Worm (Caenorhabditis elegans) whole organism, L2 larva: ENCODE measurements around the gene T24C12.1.

ENCODE experiments used
- C34F6.9 ChIP-seq: fragments of 150-350 bp; optimal IDR thresholded peaks from 2 replicates; lab custom pipeline; 2014; ENCODE audit warnings: missing biosample characterization, missing genetic modification characterization
- F13H6.1 ChIP-seq: sonication (generic microtip); optimal IDR thresholded peaks from 2 replicates; lab custom pipeline; 2016; ENCODE audit warnings: missing genetic modification characterization, missing compliant biosample characterization
- R02D3.7 ChIP-seq: fragments of 150-350 bp; optimal IDR thresholded peaks from 2 replicates; lab custom pipeline; 2014; ENCODE audit warnings: missing biosample characterization, missing genetic modification characterization
- Y55F3AM.14 ChIP-seq: fragments of 200-800 bp; sonication (Bioruptor generic); optimal IDR thresholded peaks from 2 replicates; lab custom pipeline; 2018; ENCODE audit warnings: mild to moderate bottlenecking, missing genetic modification characterization, missing compliant biosample characterization
- ZK546.5 ChIP-seq: sonication (generic microtip); optimal IDR thresholded peaks from 2 replicates; lab custom pipeline; 2017; ENCODE audit warnings: missing biosample characterization, missing genetic modification characterization
- alr-1 ChIP-seq: fragments of 150-350 bp; optimal IDR thresholded peaks from 2 replicates; lab custom pipeline; 2014; ENCODE audit warnings: missing biosample characterization, missing genetic modification characterization
- aly-2 ChIP-seq: fragments of 150-350 bp; optimal IDR thresholded peaks from 2 replicates; lab custom pipeline; 2014; ENCODE audit warnings: missing biosample characterization, missing genetic modification characterization
- ama-1 ChIP-seq: fragments of 150-350 bp; optimal IDR thresholded peaks from 2 replicates; lab custom pipeline; 2018; ENCODE audit warnings: inconsistent platforms
- blmp-1 ChIP-seq: sonication (generic microtip); optimal IDR thresholded peaks from 2 replicates; lab custom pipeline; 2017; ENCODE audit warnings: missing genetic modification characterization, mild to moderate bottlenecking, missing compliant biosample characterization, antibody characterized with exemption, moderate library complexity; ENCODE audit not compliant: insufficient read depth
- ceh-16 ChIP-seq: fragments of 150-350 bp; optimal IDR thresholded peaks from 2 replicates; lab custom pipeline; 2014; ENCODE audit warnings: missing biosample characterization, missing genetic modification characterization
- ceh-82 ChIP-seq: fragments of 150-350 bp; optimal IDR thresholded peaks from 2 replicates; lab custom pipeline; 2014; ENCODE audit warnings: missing biosample characterization, missing genetic modification characterization
- crh-2 ChIP-seq: sonication (generic microtip); optimal IDR thresholded peaks from 2 replicates; lab custom pipeline; 2017; ENCODE audit warnings: missing biosample characterization, missing genetic modification characterization
- dmd-4 ChIP-seq: sonication (generic microtip); optimal IDR thresholded peaks from 2 replicates; lab custom pipeline; 2017; ENCODE audit warnings: missing biosample characterization, missing genetic modification characterization
- egl-27 ChIP-seq: sonication (generic microtip); optimal IDR thresholded peaks from 3 replicates; lab custom pipeline; 2017; ENCODE audit warnings: missing biosample characterization, missing genetic modification reagents, missing genetic modification characterization
- elt-1 ChIP-seq: fragments of 150-350 bp; optimal IDR thresholded peaks from 2 replicates; lab custom pipeline; 2014; ENCODE audit warnings: missing biosample characterization, missing genetic modification characterization
- elt-3 ChIP-seq: sonication (generic microtip); optimal IDR thresholded peaks from 2 replicates; lab custom pipeline; 2017; ENCODE audit warnings: missing biosample characterization, missing genetic modification characterization
- fos-1 ChIP-seq: fragments of 150-350 bp; optimal IDR thresholded peaks from 2 replicates; lab custom pipeline; 2014; ENCODE audit warnings: missing biosample characterization, missing genetic modification characterization
- gmeb-1 ChIP-seq: fragments of 150-350 bp; optimal IDR thresholded peaks from 2 replicates; lab custom pipeline; 2014; ENCODE audit warnings: missing biosample characterization, missing genetic modification characterization
- lin-11 ChIP-seq: fragments of 150-350 bp; sonication (generic microtip); optimal IDR thresholded peaks from 2 replicates; lab custom pipeline; 2014; ENCODE audit warnings: missing biosample characterization, missing genetic modification characterization, inconsistent platforms, mixed read lengths
- lin-13 ChIP-seq: fragments of 150-350 bp; optimal IDR thresholded peaks from 2 replicates; lab custom pipeline; 2014; ENCODE audit warnings: missing biosample characterization, missing genetic modification reagents, missing genetic modification characterization
- lin-39 ChIP-seq: fragments of 150-350 bp; optimal IDR thresholded peaks from 2 replicates; lab custom pipeline; 2014; ENCODE audit warnings: missing biosample characterization, missing genetic modification reagents, missing genetic modification characterization
- lsy-2 ChIP-seq, 2 experiments: fragments of 150-350 bp in 1 of 2; sonication (generic microtip) in 1 of 2; optimal IDR thresholded peaks; 2 replicates each; lab custom pipeline; 2014 to 2017; ENCODE audit warnings: missing biosample characterization in 2 of 2, missing genetic modification characterization in 2 of 2
- mab-5 ChIP-seq: fragments of 150-350 bp; optimal IDR thresholded peaks from 2 replicates; lab custom pipeline; 2014; ENCODE audit warnings: missing biosample characterization, missing genetic modification characterization
- mbf-1 ChIP-seq: sonication (generic microtip); optimal IDR thresholded peaks from 2 replicates; lab custom pipeline; 2017; ENCODE audit warnings: missing biosample characterization, missing genetic modification characterization
- mdl-1 ChIP-seq, 2 experiments: fragments of 150-350 bp in 1 of 2; sonication (generic microtip) in 1 of 2; optimal IDR thresholded peaks; 2 replicates each; lab custom pipeline; 2017; ENCODE audit warnings: missing biosample characterization in 2 of 2, missing genetic modification characterization in 2 of 2
- nhr-10 ChIP-seq: sonication (generic microtip); optimal IDR thresholded peaks from 2 replicates; lab custom pipeline; 2017; ENCODE audit warnings: missing biosample characterization, missing genetic modification characterization
- nhr-11 ChIP-seq: fragments of 150-350 bp; optimal IDR thresholded peaks from 2 replicates; lab custom pipeline; 2014; ENCODE audit warnings: missing biosample characterization, missing genetic modification characterization
- nhr-12 ChIP-seq: fragments of 150-350 bp; optimal IDR thresholded peaks from 2 replicates; lab custom pipeline; 2014; ENCODE audit warnings: missing biosample characterization, missing genetic modification characterization
- nhr-129 ChIP-seq: fragments of 150-350 bp; optimal IDR thresholded peaks from 2 replicates; lab custom pipeline; 2014; ENCODE audit warnings: missing biosample characterization, missing genetic modification characterization
- nhr-21 ChIP-seq: fragments of 150-350 bp; optimal IDR thresholded peaks from 2 replicates; lab custom pipeline; 2014; ENCODE audit warnings: missing biosample characterization, missing genetic modification characterization
- nhr-23 ChIP-seq: fragments of 150-350 bp; optimal IDR thresholded peaks from 2 replicates; lab custom pipeline; 2014; ENCODE audit warnings: missing biosample characterization, missing genetic modification reagents, missing genetic modification characterization
- nhr-237 ChIP-seq: fragments of 150-350 bp; optimal IDR thresholded peaks from 2 replicates; lab custom pipeline; 2014; ENCODE audit warnings: missing biosample characterization, missing genetic modification characterization
- nhr-25 ChIP-seq: fragments of 150-350 bp; sonication (generic microtip); optimal IDR thresholded peaks from 3 replicates; lab custom pipeline; 2014; ENCODE audit warnings: missing biosample characterization, missing genetic modification characterization
- nhr-6 ChIP-seq: fragments of 150-350 bp; optimal IDR thresholded peaks from 2 replicates; lab custom pipeline; 2014; ENCODE audit warnings: missing biosample characterization, missing genetic modification characterization
- nhr-77 ChIP-seq: fragments of 150-350 bp; optimal IDR thresholded peaks from 2 replicates; lab custom pipeline; 2014; ENCODE audit warnings: missing biosample characterization, missing genetic modification characterization
- peb-1 ChIP-seq: fragments of 150-350 bp; optimal IDR thresholded peaks from 2 replicates; lab custom pipeline; 2014; ENCODE audit warnings: missing biosample characterization, missing genetic modification characterization
- sem-4 ChIP-seq: fragments of 150-350 bp; optimal IDR thresholded peaks from 2 replicates; lab custom pipeline; 2014; ENCODE audit warnings: missing biosample characterization, missing genetic modification reagents, missing genetic modification characterization
- skn-1 ChIP-seq: sonication (generic microtip); optimal IDR thresholded peaks from 2 replicates; lab custom pipeline; 2017; ENCODE audit warnings: missing biosample characterization, missing genetic modification characterization
- sma-3 ChIP-seq: sonication (generic microtip); optimal IDR thresholded peaks from 2 replicates; lab custom pipeline; 2016; ENCODE audit warnings: missing genetic modification reagents, missing genetic modification characterization, missing compliant biosample characterization
- sma-9 ChIP-seq, 2 experiments: fragments of 150-350 bp in 1 of 2; sonication (generic microtip) in 1 of 2; optimal IDR thresholded peaks; 2 replicates each; lab custom pipeline; 2014 to 2016; ENCODE audit warnings: missing genetic modification characterization in 2 of 2, mild to moderate bottlenecking in 1 of 2, missing biosample characterization in 1 of 2, missing compliant biosample characterization in 1 of 2, missing genetic modification reagents in 1 of 2, moderate library complexity in 1 of 2
- snpc-4 ChIP-seq: fragments of 150-350 bp; optimal IDR thresholded peaks from 2 replicates; lab custom pipeline; 2014; ENCODE audit warnings: missing biosample characterization, missing genetic modification characterization
- unc-39 ChIP-seq: fragments of 150-350 bp; optimal IDR thresholded peaks from 2 replicates; lab custom pipeline; 2014; ENCODE audit warnings: missing biosample characterization, missing genetic modification characterization
- unc-55 ChIP-seq: fragments of 150-350 bp; sonication (generic microtip); optimal IDR thresholded peaks from 3 replicates; lab custom pipeline; 2014; ENCODE audit warnings: missing biosample characterization, missing genetic modification reagents, missing genetic modification characterization
- unc-62 ChIP-seq: fragments of 150-350 bp; optimal IDR thresholded peaks from 2 replicates; lab custom pipeline; 2014; ENCODE audit warnings: missing biosample characterization, missing genetic modification reagents, missing genetic modification characterization
- zag-1 ChIP-seq: fragments of 150-350 bp; optimal IDR thresholded peaks from 2 replicates; lab custom pipeline; 2014; ENCODE audit warnings: missing biosample characterization, missing genetic modification characterization
- ztf-1 ChIP-seq: fragments of 200-800 bp; sonication (Bioruptor generic); conservative IDR thresholded peaks from 2 replicates; pipeline ENCODE4 v1.3.6; 2022; ENCODE audit warnings: missing genetic modification characterization, missing compliant biosample characterization
- ztf-11 ChIP-seq: sonication (generic microtip); optimal IDR thresholded peaks from 2 replicates; lab custom pipeline; 2017; ENCODE audit warnings: missing biosample characterization, missing genetic modification characterization
- ztf-4 ChIP-seq: fragments of 150-350 bp; optimal IDR thresholded peaks from 2 replicates; lab custom pipeline; 2014; ENCODE audit warnings: missing biosample characterization, missing genetic modification characterization

T24C12.1 gene

DNA sequence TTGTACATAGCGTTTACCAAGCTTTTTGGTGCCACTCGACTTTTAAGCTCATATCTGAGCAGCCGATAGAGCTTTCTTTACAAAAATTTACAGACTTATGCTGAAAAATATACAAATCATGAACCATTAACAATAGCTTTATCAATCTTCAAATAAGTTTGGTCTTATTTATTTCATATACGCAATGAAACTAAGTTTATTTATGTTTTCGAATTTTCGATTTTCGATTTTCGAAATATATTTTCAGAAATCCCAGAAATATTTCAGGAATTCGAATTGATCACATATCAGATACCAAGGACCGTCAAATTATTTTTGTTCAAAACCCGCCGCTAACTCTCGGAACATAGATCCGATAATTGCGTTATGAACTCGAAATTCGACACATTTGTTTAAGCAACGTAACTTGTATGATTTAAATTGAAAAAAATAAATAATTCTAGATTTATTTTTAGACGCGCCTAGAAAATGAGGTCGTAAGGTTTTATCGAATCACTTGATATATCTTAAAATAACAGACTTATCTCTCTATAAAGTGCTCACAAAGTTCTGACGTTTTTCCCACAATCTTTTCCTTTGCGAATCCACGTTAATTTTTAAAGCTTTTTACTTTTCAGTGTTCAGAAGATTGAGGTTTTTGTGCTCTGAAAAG is 42.0 kb downstream of the T24C12.1 start:
- TF ChIP-seq dmd-4 (tag; lab: Kevin White, UChicago) (no peak), R02D3.7 (tag; lab: Kevin White, UChicago) (no peak), ama-1 (lab: Kevin White, UChicago) (no peak), lin-11 (tag; lab: Kevin White, UChicago) (no peak), nhr-25 (tag; lab: Kevin White, UChicago) (no peak), nhr-237 (tag; lab: Kevin White, UChicago) (peak; percentile 1), nhr-129 (tag; lab: Kevin White, UChicago) (no peak), alr-1 (tag; lab: Kevin White, UChicago) (no peak)

DNA sequence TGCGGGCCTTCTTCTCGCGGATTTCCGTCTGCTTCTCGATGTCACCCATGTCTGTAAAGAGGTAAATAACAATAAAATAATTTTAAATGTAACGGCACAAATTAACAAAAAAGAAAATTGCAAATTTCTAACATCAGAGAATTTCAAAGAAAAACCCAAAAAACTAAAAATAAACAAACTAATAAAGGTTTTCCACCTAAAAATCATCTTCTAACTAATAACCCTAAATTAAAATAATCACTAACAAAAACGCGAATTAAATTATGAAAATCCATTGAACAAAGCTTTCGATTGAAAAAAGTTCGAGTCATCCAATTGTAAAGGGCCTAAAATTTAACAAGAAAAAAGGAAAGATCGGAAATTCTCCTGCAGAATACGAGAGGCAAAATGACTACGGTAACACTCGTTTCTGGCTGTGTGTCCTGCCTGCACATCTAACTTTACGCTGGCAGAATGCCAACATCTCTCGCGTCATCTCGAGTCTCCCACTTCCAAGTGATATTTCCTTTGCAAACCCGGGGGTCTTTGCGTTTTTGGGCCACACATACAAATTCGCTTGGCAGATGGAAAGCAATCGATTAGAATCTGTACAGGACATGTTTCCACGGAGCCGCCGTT is 43.4 kb downstream of the T24C12.1 start, which contains the start of gene rpl-11.2:
rpl-11.2 (minus strand) TSS at position 51 of the 618 bp plus-strand sequence.
- peak; percentile 99 for TF ChIP-seq crh-2 (tag; lab: Kevin White, UChicago)
- TF ChIP-seq ceh-82 (tag; lab: Kevin White, UChicago), result peak; percentile 86
- no peak for TF ChIP-seq elt-1 (tag; lab: Kevin White, UChicago)
- TF ChIP-seq unc-62 (GFP tag; lab: Kevin White, UChicago), result peak; percentile 67
- peak; percentile 99 for TF ChIP-seq sem-4 (tag; lab: Kevin White, UChicago)
- TF ChIP-seq F13H6.1, result peak; percentile 97
- peak; percentile 83 for TF ChIP-seq skn-1
- peak; percentile 87 for TF ChIP-seq egl-27 (tag; lab: Kevin White, UChicago)
- peak; percentile 94 for TF ChIP-seq ztf-4 (tag; lab: Kevin White, UChicago)
- TF ChIP-seq nhr-237 (tag; lab: Kevin White, UChicago), result peak; percentile 77
- peak; percentile 94 for TF ChIP-seq mab-5 (tag; lab: Kevin White, UChicago)
- TF ChIP-seq dmd-4 (tag; lab: Kevin White, UChicago), result no peak
- peak; percentile 97 for TF ChIP-seq fos-1 (tag; lab: Kevin White, UChicago)
- TF ChIP-seq mdl-1 (tag; optimal IDR thresholded peaks at IDR 0.05; lab: Kevin White, UChicago), result peak; percentile 62 to 77
- TF ChIP-seq peb-1 (tag; lab: Kevin White, UChicago), result peak; percentile 90
- no peak for TF ChIP-seq elt-3
- TF ChIP-seq ztf-11 (tag; lab: Kevin White, UChicago), result peak; percentile 47
- TF ChIP-seq C34F6.9 (tag; lab: Kevin White, UChicago), result peak; percentile 99
- TF ChIP-seq nhr-129 (tag; lab: Kevin White, UChicago), result peak; percentile 99
- TF ChIP-seq nhr-23 (tag; lab: Kevin White, UChicago), result no peak
- TF ChIP-seq unc-39 (tag; lab: Kevin White, UChicago), result no peak
- TF ChIP-seq lin-11 (tag; lab: Kevin White, UChicago), result peak; percentile 99
- peak; percentile 89 for TF ChIP-seq zag-1 (tag; lab: Kevin White, UChicago)
- peak; percentile 84 for TF ChIP-seq ama-1 (lab: Kevin White, UChicago)
- peak; percentile 98 for TF ChIP-seq sma-3 (GFP tag; lab: Kevin White, UChicago)
- TF ChIP-seq mbf-1 (tag; lab: Kevin White, UChicago), result no peak
- TF ChIP-seq lin-39 (tag; lab: Kevin White, UChicago), result no peak
- TF ChIP-seq nhr-21 (tag; lab: Kevin White, UChicago), result peak; percentile 98
- TF ChIP-seq alr-1 (tag; lab: Kevin White, UChicago), result no peak
- peak; percentile 97 for TF ChIP-seq lin-13 (GFP tag; lab: Kevin White, UChicago)
- peak; percentile 99 to 100 for TF ChIP-seq lsy-2 (tag; optimal IDR thresholded peaks at IDR 0.05; lab: Kevin White, UChicago)
- TF ChIP-seq nhr-11 (tag; lab: Kevin White, UChicago), result no peak
- TF ChIP-seq gmeb-1 (tag; lab: Kevin White, UChicago), result peak; percentile 91
- TF ChIP-seq nhr-12, result no peak
- peak; percentile 89 for TF ChIP-seq snpc-4 (tag; lab: Kevin White, UChicago)
- peak; percentile 84 for TF ChIP-seq nhr-10 (tag; lab: Kevin White, UChicago)
- no peak for TF ChIP-seq aly-2 (tag; lab: Kevin White, UChicago)
- TF ChIP-seq nhr-77 (tag; lab: Kevin White, UChicago), result peak; percentile 88
- peak; percentile 97 for TF ChIP-seq nhr-6 (tag; lab: Kevin White, UChicago)
- peak; percentile 98 for TF ChIP-seq nhr-25 (tag; lab: Kevin White, UChicago)
- TF ChIP-seq ceh-16, result peak; percentile 96
- peak; percentile 99 for TF ChIP-seq ZK546.5 (tag; lab: Kevin White, UChicago)
- TF ChIP-seq ztf-1 (GFP tag; lab: Robert Waterston, UW), result no peak
- TF ChIP-seq R02D3.7 (tag; lab: Kevin White, UChicago), result peak; percentile 52
- peak; percentile 92 for TF ChIP-seq Y55F3AM.14
- peak; percentile 99 for TF ChIP-seq unc-55 (GFP tag; lab: Kevin White, UChicago)
- peak; percentile 98 for TF ChIP-seq sma-9 (GFP tag; optimal IDR thresholded peaks at IDR 0.05; lab: Kevin White, UChicago)
- TF ChIP-seq sma-9 (tag; optimal IDR thresholded peaks at IDR 0.05; lab: Kevin White, UChicago), result no peak
- TF ChIP-seq blmp-1 (tag; lab: Kevin White, UChicago), result peak; percentile 76
- TF ChIP-seq, all 48 proteins: peak for 36
